Fruit fly (Drosophila melanogaster) whole organism, prepupa: ENCODE measurements around the gene CG44004.

Experiments used
- CG10631 ChIP-seq: fragments of 200-800 bp; sonication (Bioruptor generic); optimal IDR thresholded peaks from 2 replicates; lab custom pipeline; 2016; ENCODE audit warnings: missing biosample characterization, missing genetic modification characterization
- CG11294 ChIP-seq: fragments of 200-800 bp; sonication (Bioruptor generic); IDR thresholded peaks from 2 replicates; pipeline ENCODE4 v1.3.6; 2022; ENCODE audit warnings: missing biosample characterization, missing genetic modification characterization
- CG31627 ChIP-seq: fragments of 200-800 bp; sonication (Bioruptor generic); optimal IDR thresholded peaks from 3 replicates; lab custom pipeline; 2016; ENCODE audit warnings: missing biosample characterization, missing genetic modification characterization
- CG34406 ChIP-seq: fragments of 200-800 bp; sonication (Bioruptor generic); optimal IDR thresholded peaks from 3 replicates; lab custom pipeline; 2016; ENCODE audit warnings: missing biosample characterization, missing genetic modification characterization
- CG4318 ChIP-seq: fragments of 200-800 bp; sonication (Bioruptor generic); optimal IDR thresholded peaks from 3 replicates; lab custom pipeline; 2017; ENCODE audit warnings: missing biosample characterization, mild to moderate bottlenecking, missing genetic modification characterization
- CG6276 ChIP-seq: fragments of 200-800 bp; sonication (Bioruptor generic); optimal IDR thresholded peaks from 2 replicates; lab custom pipeline; 2017; ENCODE audit warnings: missing biosample characterization, mild to moderate bottlenecking, missing genetic modification characterization
- CG6792 ChIP-seq: fragments of 200-800 bp; sonication (Bioruptor generic); optimal IDR thresholded peaks from 3 replicates; lab custom pipeline; 2016; ENCODE audit warnings: missing biosample characterization, missing genetic modification characterization
- CG6808 ChIP-seq: fragments of 200-800 bp; sonication (Bioruptor generic); optimal IDR thresholded peaks from 3 replicates; lab custom pipeline; 2017; ENCODE audit warnings: missing biosample characterization, missing genetic modification characterization, mild to moderate bottlenecking, moderate library complexity, missing genetic modification reagents
- CG7368 ChIP-seq: fragments of 200-800 bp; sonication (Bioruptor generic); optimal IDR thresholded peaks from 3 replicates; lab custom pipeline; 2016; ENCODE audit warnings: missing biosample characterization, missing genetic modification characterization
- CG8119 ChIP-seq: fragments of 200-800 bp; sonication (Bioruptor generic); IDR thresholded peaks from 3 replicates; pipeline ENCODE4 v1.3.6; 2022; ENCODE audit warnings: missing biosample characterization, missing genetic modification characterization
- CG8319 ChIP-seq: fragments of 200-800 bp; sonication (Bioruptor generic); optimal IDR thresholded peaks from 3 replicates; lab custom pipeline; 2016; ENCODE audit warnings: missing biosample characterization, missing genetic modification characterization
- CG8632 ChIP-seq: fragments of 200-800 bp; sonication (Bioruptor generic); optimal IDR thresholded peaks from 3 replicates; lab custom pipeline; 2016; ENCODE audit warnings: missing biosample characterization, missing genetic modification characterization
- CG9139 ChIP-seq: fragments of 200-800 bp; sonication (Bioruptor generic); optimal IDR thresholded peaks from 3 replicates; lab custom pipeline; 2017; ENCODE audit warnings: missing biosample characterization, mild to moderate bottlenecking, missing genetic modification characterization
- Eip75B ChIP-seq: fragments of 200-800 bp; sonication (Bioruptor generic); optimal IDR thresholded peaks from 3 replicates; lab custom pipeline; 2016; ENCODE audit warnings: missing biosample characterization, missing genetic modification characterization
- Eip78C ChIP-seq: fragments of 200-800 bp; sonication (Bioruptor generic); peaks from one replicate; lab custom pipeline; 2016; ENCODE audit warnings: missing biosample characterization, missing genetic modification characterization
- Ets96B ChIP-seq: fragments of 200-800 bp; optimal IDR thresholded peaks from 2 replicates; lab custom pipeline; 2019; ENCODE audit warnings: missing biosample characterization, mild to moderate bottlenecking, missing genetic modification characterization, moderate library complexity
- Gug ChIP-seq: fragments of 200-800 bp; sonication (Bioruptor generic); IDR thresholded peaks from 2 replicates; pipeline ENCODE4 v1.3.6; 2022; ENCODE audit warnings: missing biosample characterization, missing genetic modification characterization
- Hr38 ChIP-seq: sonication (Bioruptor generic); optimal IDR thresholded peaks from 2 replicates; lab custom pipeline; 2016; ENCODE audit warnings: missing biosample characterization, missing genetic modification characterization
- Hr39 ChIP-seq: fragments of 200-800 bp; sonication (Bioruptor generic); optimal IDR thresholded peaks from 2 replicates; lab custom pipeline; 2016; ENCODE audit warnings: missing biosample characterization, missing genetic modification characterization
- Hr4 ChIP-seq: fragments of 200-800 bp; sonication (Bioruptor generic); optimal IDR thresholded peaks from 3 replicates; lab custom pipeline; 2016; ENCODE audit warnings: missing biosample characterization, missing genetic modification characterization
- Met ChIP-seq: fragments of 200-800 bp; sonication (Bioruptor generic); optimal IDR thresholded peaks from 3 replicates; lab custom pipeline; 2016; ENCODE audit warnings: missing biosample characterization, missing genetic modification characterization
- Smox ChIP-seq: fragments of 200-800 bp; sonication (Bioruptor generic); optimal IDR thresholded peaks from 3 replicates; lab custom pipeline; 2016; ENCODE audit warnings: missing biosample characterization, missing genetic modification characterization
- Sox102F ChIP-seq: fragments of 200-800 bp; sonication (Bioruptor generic); optimal IDR thresholded peaks from 2 replicates; lab custom pipeline; 2016; ENCODE audit warnings: missing biosample characterization, mild to moderate bottlenecking, missing genetic modification characterization
- Sox14 ChIP-seq: fragments of 200-800 bp; sonication (Bioruptor generic); optimal IDR thresholded peaks from 3 replicates; lab custom pipeline; 2016; ENCODE audit warnings: missing biosample characterization, missing genetic modification characterization
- Sox15 ChIP-seq: fragments of 200-800 bp; sonication (Bioruptor generic); optimal IDR thresholded peaks from 3 replicates; lab custom pipeline; 2016; ENCODE audit warnings: missing biosample characterization, missing genetic modification characterization
- achi ChIP-seq: fragments of 200-800 bp; sonication (Bioruptor generic); optimal IDR thresholded peaks from 3 replicates; lab custom pipeline; 2016; ENCODE audit warnings: missing biosample characterization, missing genetic modification characterization
- acj6 ChIP-seq: fragments of 200-800 bp; sonication (Bioruptor generic); optimal IDR thresholded peaks from 3 replicates; lab custom pipeline; 2016; ENCODE audit warnings: missing biosample characterization, missing genetic modification characterization
- fd59A ChIP-seq: fragments of 200-800 bp; sonication (Bioruptor generic); optimal IDR thresholded peaks from 2 replicates; lab custom pipeline; 2017; ENCODE audit warnings: missing biosample characterization, mild to moderate bottlenecking, missing genetic modification characterization, missing genetic modification reagents
- fd85E ChIP-seq: fragments of 200-800 bp; sonication (Bioruptor generic); optimal IDR thresholded peaks from 3 replicates; lab custom pipeline; 2016; ENCODE audit warnings: missing biosample characterization, missing genetic modification characterization
- fkh ChIP-seq: fragments of 200-800 bp; sonication (Bioruptor generic); optimal IDR thresholded peaks from 3 replicates; lab custom pipeline; 2017; ENCODE audit warnings: missing biosample characterization, mild to moderate bottlenecking, missing genetic modification characterization, moderate library complexity
- lz ChIP-seq: fragments of 200-800 bp; sonication (Bioruptor generic); optimal IDR thresholded peaks from 3 replicates; lab custom pipeline; 2016; ENCODE audit warnings: missing biosample characterization, missing genetic modification characterization
- pdm3 ChIP-seq: fragments of 200-800 bp; sonication (Bioruptor generic); optimal IDR thresholded peaks from 3 replicates; lab custom pipeline; 2016; ENCODE audit warnings: missing biosample characterization, missing genetic modification characterization
- salr ChIP-seq, 2 experiments: fragments of 200-800 bp; sonication (Bioruptor generic); optimal IDR thresholded peaks; 3 replicates each; lab custom pipeline; 2016 to 2018; ENCODE audit warnings: missing biosample characterization in 2 of 2, missing genetic modification characterization in 2 of 2, mild to moderate bottlenecking in 1 of 2
- ss ChIP-seq, 2 experiments: fragments of 200-800 bp; sonication (Bioruptor generic); optimal IDR thresholded peaks; 2 replicates in 1 of 2; 3 replicates in 1 of 2; lab custom pipeline; 2017 to 2018; ENCODE audit warnings: mild to moderate bottlenecking in 2 of 2, missing biosample characterization in 2 of 2, missing genetic modification characterization in 2 of 2, moderate library complexity in 1 of 2
- svp ChIP-seq: fragments of 200-800 bp; sonication (Bioruptor generic); peaks from one replicate; lab custom pipeline; 2016; ENCODE audit warnings: missing biosample characterization, missing genetic modification characterization
- vri ChIP-seq: fragments of 200-800 bp; sonication (Bioruptor generic); optimal IDR thresholded peaks from 3 replicates; lab custom pipeline; 2016; ENCODE audit warnings: missing biosample characterization, mild to moderate bottlenecking, missing genetic modification characterization

CG44004 gene

DNA sequence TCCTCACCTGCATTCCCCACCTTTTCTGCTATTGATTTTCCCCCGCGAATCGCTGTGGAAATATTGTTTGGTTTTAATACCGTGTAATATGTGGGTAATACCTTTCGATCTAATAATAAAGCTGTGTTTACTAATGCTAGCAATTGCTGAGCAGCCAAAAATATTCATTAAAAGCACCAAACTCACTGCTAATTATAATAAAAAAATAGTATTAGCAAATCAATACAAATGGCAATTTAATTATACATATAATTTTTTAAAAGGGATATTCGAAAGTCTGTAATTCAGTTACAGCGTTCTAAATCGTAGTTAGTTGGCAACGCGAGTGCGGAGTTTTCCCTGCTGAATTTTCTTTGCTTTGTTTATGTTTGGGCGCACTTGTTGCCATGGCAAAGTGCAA is 20.2 kb upstream of the CG44004 start (continued):
- TF ChIP-seq Hr39 (GFP tag; lab: Kevin White, UChicago) (no peak), CG31627 (GFP tag; lab: Kevin White, UChicago) (no peak), Smox (GFP tag; lab: Kevin White, UChicago) (no peak), Eip75B (GFP tag; lab: Kevin White, UChicago) (no peak), Eip78C (GFP tag; lab: Kevin White, UChicago) (peak; percentile 66), achi (GFP tag; lab: Kevin White, UChicago) (no peak), CG6792 (GFP tag; lab: Kevin White, UChicago) (no peak), vri (GFP tag; lab: Kevin White, UChicago) (no peak), CG7368 (GFP tag; lab: Kevin White, UChicago) (no peak), Gug (GFP tag; lab: Robert Waterston, UW) (no peak), fkh (no peak), CG10631 (no peak), salr (GFP tag; optimal IDR thresholded peaks at IDR 0.05; lab: Kevin White, UChicago) (no peak), Ets96B (no peak)
- TF ChIP-seq, all 60 proteins: peak for 5

DNA sequence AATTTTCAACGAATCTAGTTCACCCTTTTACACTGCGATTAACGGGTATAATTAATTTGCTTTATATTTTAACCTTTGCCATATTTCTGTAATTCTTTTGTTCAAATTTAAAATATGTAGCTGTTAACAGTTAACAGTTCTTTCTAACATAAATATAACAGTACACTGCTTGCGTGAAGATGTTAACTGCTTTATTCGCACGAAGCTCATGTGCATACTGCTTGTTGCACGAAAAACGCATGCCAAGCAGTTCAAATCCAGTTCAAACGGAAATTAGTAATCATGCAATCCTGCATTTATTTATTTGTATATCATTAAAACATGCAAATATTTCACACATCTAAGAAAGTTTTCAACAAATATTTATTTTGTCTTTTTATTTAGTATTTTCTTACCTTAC is 14.4 kb upstream of the CG44004 start:
- TF ChIP-seq Sox14 (GFP tag; lab: Kevin White, UChicago) (peak; percentile 51), fkh (peak; percentile 67), Eip78C (GFP tag; lab: Kevin White, UChicago) (peak; percentile 39), Sox15 (no peak), CG10631 (no peak), CG4318 (no peak)

DNA sequence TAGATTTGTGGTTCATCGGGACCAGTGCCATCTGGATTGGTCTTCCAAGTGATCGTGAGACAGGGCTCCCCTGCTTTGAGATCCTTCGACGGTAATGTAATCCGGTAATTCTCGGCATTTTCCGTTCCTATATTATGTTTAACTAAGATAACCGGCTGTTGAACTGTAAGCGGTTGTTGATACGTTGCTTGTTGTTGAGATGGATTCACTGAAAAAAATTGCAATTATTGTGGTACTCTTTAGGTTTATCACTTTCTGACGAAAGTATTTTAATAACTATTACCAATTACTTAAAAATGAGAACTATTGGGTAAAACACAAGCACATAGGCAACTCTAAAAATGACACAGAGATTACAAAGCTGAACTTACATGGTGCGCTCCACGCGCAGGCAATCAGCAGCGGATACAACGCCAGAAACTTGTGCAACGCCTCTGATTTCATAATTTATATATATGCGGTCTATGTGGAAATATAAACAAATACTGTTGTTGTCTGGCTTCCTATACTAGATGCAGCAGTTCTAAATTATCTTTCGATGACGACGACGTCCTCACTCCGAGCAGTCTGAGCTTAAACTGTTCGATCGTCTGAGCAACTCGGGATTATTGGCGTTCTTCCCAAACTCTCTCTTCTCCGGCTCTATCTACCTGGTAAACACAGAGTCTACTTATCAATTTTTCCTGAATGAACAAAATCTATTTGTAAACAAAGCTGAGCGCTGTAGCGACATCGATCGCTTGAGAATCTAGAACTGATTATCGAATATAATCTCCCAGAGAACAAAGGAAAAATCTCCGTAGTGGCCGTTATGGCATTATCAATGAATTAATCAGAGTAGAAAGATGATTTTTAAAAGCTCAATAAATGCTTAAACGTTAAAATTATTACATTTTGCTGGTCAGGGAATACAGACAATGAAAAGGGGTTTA is 13.4 kb upstream of the CG44004 start, which contains the start of gene CG34253:
Gene CG34253 (minus strand): TSS at position 567 of the 932 bp plus-strand sequence.
- TF ChIP-seq lz (GFP tag; lab: Kevin White, UChicago) (no peak), CG8319 (GFP tag; lab: Kevin White, UChicago) (no peak), pdm3 (peak; percentile 13), vri (GFP tag; lab: Kevin White, UChicago) (peak; percentile 40), CG11294 (GFP tag; lab: Robert Waterston, UW) (no peak), Smox (GFP tag; lab: Kevin White, UChicago) (no peak), Met (GFP tag; lab: Kevin White, UChicago) (peak; percentile 2), Sox14 (GFP tag; lab: Kevin White, UChicago) (peak; percentile 7), CG8119 (no peak), Sox102F (GFP tag; lab: Kevin White, UChicago) (no peak), Hr38 (GFP tag; lab: Kevin White, UChicago) (no peak), svp (GFP tag; lab: Kevin White, UChicago) (peak; percentile 76), CG6276 (GFP tag; lab: Kevin White, UChicago) (peak; percentile 24), CG9139 (GFP tag; lab: Kevin White, UChicago) (no peak), CG6808 (peak; percentile 15), Eip78C (GFP tag; lab: Kevin White, UChicago) (peak; percentile 48), fd59A (GFP tag; lab: Kevin White, UChicago) (no peak), CG8632 (GFP tag; lab: Kevin White, UChicago) (no peak), Hr4 (no peak), fd85E (GFP tag; lab: Kevin White, UChicago) (no peak), acj6 (GFP tag; lab: Kevin White, UChicago) (no peak), ss (GFP tag; optimal IDR thresholded peaks at IDR 0.05; lab: Kevin White, UChicago) (peak; percentile 8 to 25), CG34406 (GFP tag; lab: Kevin White, UChicago) (no peak), achi (GFP tag; lab: Kevin White, UChicago) (no peak)
